Worm (Caenorhabditis elegans) whole organism, mixed stage, embryonic: ENCODE data around the gene R148.5.
A peak's percentile ranks its signal among the peaks of the same experiment; 100 is the strongest.

Source experiments
- bed-3 ChIP-seq: fragments of 200-800 bp; sonication (Bioruptor generic); optimal IDR thresholded peaks from 3 replicates; lab custom pipeline; 2018; ENCODE audit warnings: mild to moderate bottlenecking, missing genetic modification characterization, moderate library complexity, missing compliant biosample characterization
- blmp-1 ChIP-seq: fragments of 150-350 bp; optimal IDR thresholded peaks from 2 replicates; lab custom pipeline; 2014; ENCODE audit warnings: missing biosample characterization, missing genetic modification characterization
- ceh-39 ChIP-seq: fragments of 150-350 bp; optimal IDR thresholded peaks from 2 replicates; lab custom pipeline; 2014; ENCODE audit warnings: missing biosample characterization, missing genetic modification characterization
- ceh-43 ChIP-seq: fragments of 200-800 bp; sonication (Bioruptor generic); optimal IDR thresholded peaks from 2 replicates; lab custom pipeline; 2018; ENCODE audit warnings: mild to moderate bottlenecking, missing genetic modification characterization, moderate library complexity, missing compliant biosample characterization
- ceh-83 ChIP-seq: fragments of 200-800 bp; sonication (Bioruptor generic); optimal IDR thresholded peaks from 2 replicates; lab custom pipeline; 2018; ENCODE audit warnings: mild to moderate bottlenecking, missing genetic modification characterization, missing compliant biosample characterization
- cnd-1 ChIP-seq: fragments of 200-800 bp; sonication (Bioruptor generic); optimal IDR thresholded peaks from 2 replicates; lab custom pipeline; 2018; ENCODE audit warnings: mild to moderate bottlenecking, missing genetic modification characterization, missing compliant biosample characterization
- drap-1 ChIP-seq: fragments of 200-800 bp; sonication (Bioruptor generic); optimal IDR thresholded peaks from 3 replicates; lab custom pipeline; 2018; ENCODE audit warnings: mild to moderate bottlenecking, missing genetic modification characterization, missing compliant biosample characterization
- elt-1 ChIP-seq: sonication (generic microtip); optimal IDR thresholded peaks from 2 replicates; lab custom pipeline; 2017; ENCODE audit warnings: missing genetic modification characterization, mild to moderate bottlenecking, missing compliant biosample characterization, antibody characterized with exemption, moderate library complexity, borderline replicate concordance; ENCODE audit not compliant: insufficient read depth
- elt-3 ChIP-seq: fragments of 150-350 bp; optimal IDR thresholded peaks from 2 replicates; lab custom pipeline; 2014; ENCODE audit warnings: missing biosample characterization, missing genetic modification characterization
- ham-2 ChIP-seq: fragments of 200-800 bp; sonication (Bioruptor generic); optimal IDR thresholded peaks from 2 replicates; lab custom pipeline; 2018; ENCODE audit warnings: mild to moderate bottlenecking, missing genetic modification characterization, missing compliant biosample characterization
- hlh-1 ChIP-seq: fragments of 150-350 bp; optimal IDR thresholded peaks from 2 replicates; lab custom pipeline; 2014; ENCODE audit warnings: missing biosample characterization, missing genetic modification reagents, missing genetic modification characterization
- lin-13 ChIP-seq: fragments of 150-350 bp; optimal IDR thresholded peaks from 2 replicates; lab custom pipeline; 2014; ENCODE audit warnings: missing biosample characterization, missing genetic modification characterization
- lin-32 ChIP-seq: fragments of 200-800 bp; sonication (Bioruptor generic); optimal IDR thresholded peaks from 2 replicates; lab custom pipeline; 2018; ENCODE audit warnings: mild to moderate bottlenecking, missing genetic modification characterization, missing compliant biosample characterization
- lsy-2 ChIP-seq: fragments of 150-350 bp; optimal IDR thresholded peaks from 2 replicates; lab custom pipeline; 2014; ENCODE audit warnings: missing biosample characterization, missing genetic modification characterization
- mep-1 ChIP-seq: fragments of 150-350 bp; optimal IDR thresholded peaks from 2 replicates; lab custom pipeline; 2017; ENCODE audit warnings: missing biosample characterization, missing genetic modification reagents, missing genetic modification characterization, inconsistent platforms
- mls-2 ChIP-seq: sonication (generic microtip); optimal IDR thresholded peaks from 2 replicates; lab custom pipeline; 2016; ENCODE audit warnings: mild to moderate bottlenecking, missing genetic modification characterization, moderate library complexity, missing compliant biosample characterization
- nhr-2 ChIP-seq: fragments of 150-350 bp; optimal IDR thresholded peaks from 2 replicates; lab custom pipeline; 2014; ENCODE audit warnings: missing biosample characterization, missing genetic modification characterization
- nhr-237 ChIP-seq: fragments of 150-350 bp; optimal IDR thresholded peaks from 2 replicates; lab custom pipeline; 2014; ENCODE audit warnings: missing biosample characterization, missing genetic modification characterization
- nhr-28 ChIP-seq: fragments of 150-350 bp; optimal IDR thresholded peaks from 2 replicates; lab custom pipeline; 2014; ENCODE audit warnings: missing biosample characterization, missing genetic modification characterization
- nhr-76 ChIP-seq: sonication (generic microtip); optimal IDR thresholded peaks from 2 replicates; lab custom pipeline; 2017; ENCODE audit warnings: missing biosample characterization, missing genetic modification characterization
- pha-4 ChIP-seq: fragments of 150-350 bp; optimal IDR thresholded peaks from 2 replicates; lab custom pipeline; 2018; ENCODE audit warnings: missing biosample characterization, missing genetic modification reagents, missing genetic modification characterization
- sem-2 ChIP-seq: fragments of 200-800 bp; sonication (Bioruptor generic); optimal IDR thresholded peaks from 2 replicates; lab custom pipeline; 2018; ENCODE audit warnings: mild to moderate bottlenecking, missing genetic modification characterization, missing compliant biosample characterization
- snpc-4 ChIP-seq: fragments of 150-350 bp; optimal IDR thresholded peaks from 2 replicates; lab custom pipeline; 2014; ENCODE audit warnings: missing biosample characterization, missing genetic modification characterization
- sptf-1 ChIP-seq: sonication (generic microtip); optimal IDR thresholded peaks from 2 replicates; lab custom pipeline; 2017; ENCODE audit warnings: mild to moderate bottlenecking, missing genetic modification characterization, moderate library complexity, missing compliant biosample characterization
- tbx-8 ChIP-seq: fragments of 200-800 bp; sonication (Bioruptor generic); optimal IDR thresholded peaks from 2 replicates; lab custom pipeline; 2018; ENCODE audit warnings: mild to moderate bottlenecking, missing genetic modification characterization, moderate library complexity, missing compliant biosample characterization
- unc-120 ChIP-seq: sonication (generic microtip); optimal IDR thresholded peaks from 2 replicates; lab custom pipeline; 2017; ENCODE audit warnings: missing genetic modification characterization, missing compliant biosample characterization; ENCODE audit not compliant: poor library complexity, severe bottlenecking
- unc-39 ChIP-seq: fragments of 150-350 bp; optimal IDR thresholded peaks from 2 replicates; lab custom pipeline; 2014; ENCODE audit warnings: missing biosample characterization, missing genetic modification characterization
- unc-62 ChIP-seq: fragments of 150-350 bp; optimal IDR thresholded peaks from 2 replicates; lab custom pipeline; 2014; ENCODE audit warnings: missing biosample characterization, missing genetic modification reagents, missing genetic modification characterization
- zip-8 ChIP-seq: fragments of 150-350 bp; optimal IDR thresholded peaks from 2 replicates; lab custom pipeline; 2014; ENCODE audit warnings: missing biosample characterization, missing genetic modification characterization
- ztf-11 ChIP-seq: fragments of 150-350 bp; optimal IDR thresholded peaks from 2 replicates; lab custom pipeline; 2014; ENCODE audit warnings: missing biosample characterization, missing genetic modification characterization

Gene R148.5

DNA sequence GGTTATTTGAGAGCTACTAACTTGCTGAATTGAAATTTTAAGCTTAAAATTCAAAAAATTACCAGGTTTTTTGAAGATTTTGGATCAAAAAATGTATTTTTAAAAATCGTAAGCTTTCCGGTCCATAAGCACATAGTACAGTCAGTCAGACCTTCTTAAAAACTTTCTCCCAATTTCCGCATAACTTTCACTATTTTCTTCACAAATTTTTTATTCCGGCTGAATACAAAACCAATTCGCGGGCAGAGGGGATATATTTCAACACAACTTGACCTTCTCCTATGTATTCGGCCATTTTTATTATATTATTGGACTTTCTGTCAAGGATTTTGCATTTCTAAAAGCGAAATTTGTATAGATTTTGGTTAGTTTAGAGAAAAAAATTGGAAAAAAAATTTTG lies 4.9 kb upstream of the R148.5 start:
- TF ChIP-seq blmp-1, result peak; percentile 60
- TF ChIP-seq zip-8 (tag; lab: Kevin White, UChicago), result no peak

DNA sequence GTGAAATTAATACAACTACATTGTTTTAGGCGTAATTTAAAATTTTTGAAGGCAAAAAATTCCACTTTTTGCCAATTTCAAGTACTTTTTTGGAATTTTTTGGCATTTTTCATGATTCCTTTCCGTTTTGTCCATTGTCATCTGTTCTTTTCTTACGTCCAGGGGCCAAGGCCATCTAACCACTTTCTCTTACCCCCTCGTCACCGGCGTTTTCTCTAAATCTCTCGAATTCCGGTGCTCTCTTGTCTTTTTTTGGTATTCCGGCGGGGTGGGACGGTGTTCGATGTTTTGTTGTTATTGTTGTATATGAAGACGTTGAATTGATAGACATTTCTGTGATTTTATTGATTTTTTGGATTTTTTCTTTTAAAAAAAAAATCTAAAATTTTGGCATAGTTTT lies 3.8 kb upstream of the R148.5 start:
- no peak for TF ChIP-seq unc-120 (tag; lab: Kevin White, UChicago)
- TF ChIP-seq elt-1 (tag; lab: Kevin White, UChicago), result no peak
- TF ChIP-seq cnd-1 (tag; lab: Kevin White, UChicago), result no peak
- no peak for TF ChIP-seq snpc-4
- no peak for TF ChIP-seq ham-2 (GFP tag; lab: Kevin White, UChicago)
- no peak for TF ChIP-seq elt-3
- TF ChIP-seq bed-3 (GFP tag; lab: Kevin White, UChicago), result no peak
- no peak for TF ChIP-seq nhr-28 (tag; lab: Kevin White, UChicago)
- no peak for TF ChIP-seq pha-4 (tag; lab: Kevin White, UChicago)
- no peak for TF ChIP-seq mls-2 (tag; lab: Kevin White, UChicago)
- TF ChIP-seq mep-1 (tag; lab: Kevin White, UChicago), result no peak
- TF ChIP-seq unc-39 (tag; lab: Kevin White, UChicago), result no peak

DNA sequence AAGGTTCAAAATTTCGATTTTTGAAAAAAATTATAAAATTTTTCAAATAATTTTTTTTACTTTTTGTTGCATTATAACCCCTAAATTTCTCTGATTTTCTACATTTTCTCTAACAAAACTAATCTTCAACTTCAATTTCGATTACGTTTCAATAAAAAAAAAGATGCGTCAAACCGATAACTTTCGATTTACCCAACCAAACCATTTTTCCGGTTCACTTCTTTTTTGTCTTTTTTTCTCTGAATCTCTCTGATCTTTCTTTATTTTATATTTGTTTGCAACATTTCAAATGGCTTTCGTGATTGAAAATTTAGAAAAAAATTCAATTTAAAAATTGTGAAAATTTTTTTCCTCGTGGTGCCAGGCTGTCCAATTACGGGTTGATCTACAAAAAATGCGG lies 2.0 kb upstream of the R148.5 start:
- no peak for TF ChIP-seq ceh-43 (GFP tag; lab: Kevin White, UChicago)
- TF ChIP-seq drap-1 (GFP tag; lab: Kevin White, UChicago), result no peak
- TF ChIP-seq zip-8 (tag; lab: Kevin White, UChicago), result no peak
- TF ChIP-seq ceh-83 (GFP tag; lab: Kevin White, UChicago), result no peak
- no peak for TF ChIP-seq mls-2 (tag; lab: Kevin White, UChicago)
- TF ChIP-seq unc-62, result no peak
- TF ChIP-seq unc-120 (tag; lab: Kevin White, UChicago), result no peak
- no peak for TF ChIP-seq ceh-39 (tag; lab: Kevin White, UChicago)
- no peak for TF ChIP-seq mep-1 (tag; lab: Kevin White, UChicago)
- no peak for TF ChIP-seq lin-32 (GFP tag; lab: Kevin White, UChicago)
- no peak for TF ChIP-seq lsy-2 (tag; lab: Kevin White, UChicago)
- no peak for TF ChIP-seq nhr-76 (tag; lab: Kevin White, UChicago)
- no peak for TF ChIP-seq sptf-1
- no peak for TF ChIP-seq blmp-1
- TF ChIP-seq lin-13 (tag; lab: Kevin White, UChicago), result no peak

DNA sequence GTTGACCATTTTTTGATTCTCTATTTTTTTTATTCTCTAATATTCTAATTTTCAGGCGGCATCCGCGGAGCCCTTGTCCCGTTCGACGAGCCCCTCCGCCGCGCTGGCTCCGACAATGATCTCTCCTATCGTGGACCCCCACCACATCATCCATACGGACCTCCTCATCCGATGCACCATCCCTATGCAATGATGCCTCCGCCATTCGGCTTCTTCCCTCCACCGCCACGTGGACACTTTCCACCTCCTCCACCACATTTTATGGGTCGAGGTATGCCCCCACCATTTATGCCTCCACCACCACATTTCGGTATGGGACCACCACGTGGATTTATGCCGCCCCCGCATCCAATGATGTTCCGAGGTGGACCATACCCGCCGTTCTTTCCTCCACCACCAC lies 3.8 kb downstream of the R148.5 start:
- TF ChIP-seq snpc-4, result no peak
- no peak for TF ChIP-seq blmp-1
- TF ChIP-seq bed-3 (GFP tag; lab: Kevin White, UChicago), result no peak
- TF ChIP-seq sem-2 (GFP tag; lab: Kevin White, UChicago), result no peak
- TF ChIP-seq nhr-2 (tag; lab: Kevin White, UChicago), result no peak
- TF ChIP-seq nhr-237, result no peak
- TF ChIP-seq drap-1 (GFP tag; lab: Kevin White, UChicago), result no peak
- no peak for TF ChIP-seq ztf-11 (tag; lab: Kevin White, UChicago)
- TF ChIP-seq mep-1 (tag; lab: Kevin White, UChicago), result no peak
- TF ChIP-seq nhr-76 (tag; lab: Kevin White, UChicago), result no peak
- TF ChIP-seq elt-3, result no peak
- no peak for TF ChIP-seq mls-2 (tag; lab: Kevin White, UChicago)
- no peak for TF ChIP-seq ceh-83 (GFP tag; lab: Kevin White, UChicago)
- TF ChIP-seq unc-120 (tag; lab: Kevin White, UChicago), result no peak
- no peak for TF ChIP-seq hlh-1 (tag; lab: Kevin White, UChicago)
- TF ChIP-seq tbx-8 (GFP tag; lab: Kevin White, UChicago), result no peak
- TF ChIP-seq ceh-43 (GFP tag; lab: Kevin White, UChicago), result no peak
- TF ChIP-seq unc-62, result no peak
- TF ChIP-seq ceh-39 (tag; lab: Kevin White, UChicago), result no peak

DNA sequence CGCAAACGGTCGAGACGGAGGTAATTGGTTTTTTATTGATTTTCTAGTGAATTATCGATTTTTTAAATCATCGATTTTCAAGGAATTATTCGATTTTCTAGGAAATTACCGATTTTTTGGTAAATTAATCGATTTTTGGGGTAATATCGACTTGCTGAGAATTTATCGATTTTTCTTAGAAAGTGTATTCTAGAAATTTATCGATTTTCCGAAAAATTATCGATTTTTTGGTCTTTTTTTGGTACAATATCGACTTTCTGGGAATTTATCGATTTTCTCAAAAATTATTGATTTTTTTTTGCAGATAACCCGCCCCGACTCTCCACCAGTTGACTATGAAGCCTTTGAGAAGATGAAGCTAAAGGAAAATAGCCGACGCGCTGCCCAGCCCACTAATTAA lies 5.1 kb downstream of the R148.5 start:
- TF ChIP-seq bed-3 (GFP tag; lab: Kevin White, UChicago), result no peak
- no peak for TF ChIP-seq elt-3
- TF ChIP-seq lin-13 (tag; lab: Kevin White, UChicago), result no peak
- TF ChIP-seq tbx-8 (GFP tag; lab: Kevin White, UChicago), result no peak
- TF ChIP-seq ceh-39 (tag; lab: Kevin White, UChicago), result no peak
- no peak for TF ChIP-seq unc-120 (tag; lab: Kevin White, UChicago)
- no peak for TF ChIP-seq unc-62
- TF ChIP-seq mep-1 (tag; lab: Kevin White, UChicago), result no peak
- TF ChIP-seq ceh-83 (GFP tag; lab: Kevin White, UChicago), result no peak
- no peak for TF ChIP-seq zip-8 (tag; lab: Kevin White, UChicago)
- TF ChIP-seq lsy-2 (tag; lab: Kevin White, UChicago), result no peak
- TF ChIP-seq blmp-1, result no peak
